Worm (Caenorhabditis elegans) whole organism, young adult: ENCODE data around the gene C52A10.3.

ENCODE experiments used
- C06A6.2 ChIP-seq: fragments of 200-800 bp; sonication (Bioruptor generic); conservative IDR thresholded peaks from 2 replicates; pipeline ENCODE4 v1.3.6; 2022; ENCODE audit warnings: missing genetic modification characterization, missing compliant biosample characterization
- F22D6.2 ChIP-seq: sonication (generic microtip); optimal IDR thresholded peaks from 2 replicates; lab custom pipeline; 2016; ENCODE audit warnings: mild to moderate bottlenecking, missing genetic modification characterization, missing compliant biosample characterization
- F52B5.7 ChIP-seq: sonication (generic microtip); optimal IDR thresholded peaks from 2 replicates; lab custom pipeline; 2016; ENCODE audit warnings: mild to moderate bottlenecking, missing genetic modification characterization, missing compliant biosample characterization
- F55B11.4 ChIP-seq: sonication (generic microtip); optimal IDR thresholded peaks from 2 replicates; lab custom pipeline; 2016; ENCODE audit warnings: missing compliant biosample characterization, missing genetic modification characterization, borderline replicate concordance; ENCODE audit not compliant: insufficient read depth
- F57C9.4 ChIP-seq: sonication (generic microtip); optimal IDR thresholded peaks from 2 replicates; lab custom pipeline; 2017; ENCODE audit warnings: mild to moderate bottlenecking, missing genetic modification characterization, missing compliant biosample characterization
- K11D2.4 ChIP-seq: fragments of 200-800 bp; sonication (Bioruptor generic); IDR thresholded peaks from 2 replicates; pipeline ENCODE4 v1.3.6; 2022; ENCODE audit warnings: missing genetic modification reagents, missing genetic modification characterization, missing compliant biosample characterization
- T07F8.4 ChIP-seq: sonication (generic microtip); optimal IDR thresholded peaks from 2 replicates; lab custom pipeline; 2016; ENCODE audit warnings: mild to moderate bottlenecking, missing genetic modification characterization, moderate library complexity, missing compliant biosample characterization
- aptf-2 ChIP-seq: fragments of 200-800 bp; sonication (Bioruptor generic); conservative IDR thresholded peaks from 2 replicates; pipeline ENCODE4 v1.3.6; 2022; ENCODE audit warnings: missing genetic modification reagents, missing genetic modification characterization, missing compliant biosample characterization
- attf-5 ChIP-seq: fragments of 200-800 bp; sonication (Bioruptor generic); optimal IDR thresholded peaks from 2 replicates; lab custom pipeline; 2018; ENCODE audit warnings: mild to moderate bottlenecking, missing genetic modification characterization, missing compliant biosample characterization
- attf-6 ChIP-seq: fragments of 200-800 bp; sonication (Bioruptor generic); IDR thresholded peaks from 2 replicates; pipeline ENCODE4 v1.3.6; 2022; ENCODE audit warnings: missing genetic modification reagents, missing genetic modification characterization, missing compliant biosample characterization
- bed-2 ChIP-seq: fragments of 200-800 bp; sonication (Bioruptor generic); IDR thresholded peaks from 2 replicates; pipeline ENCODE4 v1.3.6; 2022; ENCODE audit warnings: missing genetic modification reagents, missing genetic modification characterization, missing compliant biosample characterization
- die-1 ChIP-seq: sonication (generic microtip); optimal IDR thresholded peaks from 2 replicates; lab custom pipeline; 2016; ENCODE audit warnings: missing genotype, mild to moderate bottlenecking, missing genetic modification characterization, missing compliant biosample characterization
- dox-1 ChIP-seq: fragments of 200-800 bp; sonication (Bioruptor generic); IDR thresholded peaks from 2 replicates; pipeline ENCODE4 v1.3.6; 2022; ENCODE audit warnings: missing genetic modification reagents, missing genetic modification characterization, missing compliant biosample characterization
- egl-18 ChIP-seq: fragments of 200-800 bp; sonication (Bioruptor generic); IDR thresholded peaks from 2 replicates; pipeline ENCODE4 v1.3.6; 2022; ENCODE audit warnings: missing genetic modification reagents, missing genetic modification characterization, missing compliant biosample characterization
- egl-44 ChIP-seq: fragments of 200-800 bp; sonication (Bioruptor generic); IDR thresholded peaks from 2 replicates; pipeline ENCODE4 v1.3.6; 2022; ENCODE audit warnings: missing genetic modification reagents, missing genetic modification characterization, missing compliant biosample characterization
- egrh-3 ChIP-seq: fragments of 200-800 bp; sonication (Bioruptor generic); IDR thresholded peaks from 2 replicates; pipeline ENCODE4 v1.3.6; 2022; ENCODE audit warnings: missing genetic modification reagents, missing genetic modification characterization, missing compliant biosample characterization
- ets-4 ChIP-seq: fragments of 200-800 bp; sonication (Bioruptor generic); optimal IDR thresholded peaks from 2 replicates; lab custom pipeline; 2018; ENCODE audit warnings: mild to moderate bottlenecking, missing genetic modification characterization, missing compliant biosample characterization
- hsf-1 ChIP-seq: fragments of 200-800 bp; sonication (Bioruptor generic); IDR thresholded peaks from 2 replicates; pipeline ENCODE4 v1.3.6; 2022; ENCODE audit warnings: missing genetic modification reagents, missing genetic modification characterization, missing compliant biosample characterization
- let-526 ChIP-seq: fragments of 200-800 bp; sonication (Bioruptor generic); IDR thresholded peaks from 2 replicates; pipeline ENCODE4 v1.3.6; 2022; ENCODE audit warnings: missing genetic modification reagents, missing genetic modification characterization, missing compliant biosample characterization
- let-607 ChIP-seq, 2 experiments: fragments of 200-800 bp in 1 of 2; sonication (Bioruptor generic) in 1 of 2; sonication (generic microtip) in 1 of 2; optimal IDR thresholded peaks; 2 replicates each; lab custom pipeline; 2016 to 2018; ENCODE audit warnings: mild to moderate bottlenecking in 2 of 2, missing compliant biosample characterization in 2 of 2, missing genetic modification characterization in 2 of 2, moderate library complexity in 2 of 2, missing genotype in 1 of 2
- madf-3 ChIP-seq: fragments of 200-800 bp; sonication (Bioruptor generic); IDR thresholded peaks from 2 replicates; pipeline ENCODE4 v1.3.6; 2022; ENCODE audit warnings: missing genetic modification reagents, missing genetic modification characterization, missing compliant biosample characterization
- mcd-1 ChIP-seq: fragments of 200-800 bp; sonication (Bioruptor generic); IDR thresholded peaks from 2 replicates; pipeline ENCODE4 v1.3.6; 2022; ENCODE audit warnings: missing genetic modification reagents, missing genetic modification characterization, missing compliant biosample characterization
- nhr-179 ChIP-seq: sonication (generic microtip); optimal IDR thresholded peaks from 2 replicates; lab custom pipeline; 2016; ENCODE audit warnings: mild to moderate bottlenecking, missing genetic modification characterization, missing compliant biosample characterization
- pha-4 ChIP-seq: fragments of 150-350 bp; sonication (generic microtip); optimal IDR thresholded peaks from 2 replicates; lab custom pipeline; 2014; ENCODE audit warnings: missing biosample characterization, missing genetic modification reagents, missing genetic modification characterization
- repo-1 ChIP-seq: sonication (generic microtip); optimal IDR thresholded peaks from 2 replicates; lab custom pipeline; 2017; ENCODE audit warnings: mild to moderate bottlenecking, missing genetic modification characterization, missing compliant biosample characterization
- rpc-1 ChIP-seq, 2 experiments: fragments of 150-350 bp in 1 of 2; sonication (generic microtip) in 1 of 2; optimal IDR thresholded peaks; 2 replicates each; lab custom pipeline; 2014 to 2018; ENCODE audit warnings: missing biosample characterization in 1 of 2, missing genetic modification characterization in 1 of 2, missing genetic modification reagents in 1 of 2, missing genotype in 1 of 2
- sdz-38 ChIP-seq: sonication (generic microtip); optimal IDR thresholded peaks from 2 replicates; lab custom pipeline; 2016; ENCODE audit warnings: missing genotype, missing genetic modification characterization, missing compliant biosample characterization
- sea-2 ChIP-seq: fragments of 200-800 bp; sonication (Bioruptor generic); IDR thresholded peaks from 2 replicates; pipeline ENCODE4 v1.3.6; 2022; ENCODE audit warnings: missing genetic modification characterization, missing compliant biosample characterization
- snpc-3.4 ChIP-seq: sonication (generic microtip); optimal IDR thresholded peaks from 2 replicates; lab custom pipeline; 2017; ENCODE audit warnings: missing genetic modification characterization, mild to moderate bottlenecking, missing compliant biosample characterization, antibody characterized with exemption, moderate library complexity, missing genotype, missing genetic modification reagents
- tbx-9 ChIP-seq: sonication (generic microtip); optimal IDR thresholded peaks from 2 replicates; lab custom pipeline; 2016; ENCODE audit warnings: borderline replicate concordance, missing genetic modification characterization, inconsistent platforms, missing compliant biosample characterization
- tlf-1 ChIP-seq: fragments of 200-800 bp; sonication (Bioruptor generic); optimal IDR thresholded peaks from 2 replicates; lab custom pipeline; 2018; ENCODE audit warnings: mild to moderate bottlenecking, missing genetic modification characterization, missing compliant biosample characterization
- unc-130 ChIP-seq: sonication (generic microtip); optimal IDR thresholded peaks from 2 replicates; lab custom pipeline; 2016; ENCODE audit warnings: missing genetic modification reagents, missing genetic modification characterization, missing compliant biosample characterization
- ztf-28 ChIP-seq: fragments of 200-800 bp; sonication (Bioruptor generic); IDR thresholded peaks from 2 replicates; pipeline ENCODE4 v1.3.6; 2022; ENCODE audit warnings: missing genetic modification reagents, missing genetic modification characterization, missing compliant biosample characterization

C52A10.3 gene

ce11 chrV:5239404-5239803 lies at the start of gene C52A10.3:
Gene C52A10.3 (minus strand): TSS chrV:5239504.
- no peak for TF ChIP-seq F52B5.7 (tag; lab: Kevin White, UChicago)

DNA sequence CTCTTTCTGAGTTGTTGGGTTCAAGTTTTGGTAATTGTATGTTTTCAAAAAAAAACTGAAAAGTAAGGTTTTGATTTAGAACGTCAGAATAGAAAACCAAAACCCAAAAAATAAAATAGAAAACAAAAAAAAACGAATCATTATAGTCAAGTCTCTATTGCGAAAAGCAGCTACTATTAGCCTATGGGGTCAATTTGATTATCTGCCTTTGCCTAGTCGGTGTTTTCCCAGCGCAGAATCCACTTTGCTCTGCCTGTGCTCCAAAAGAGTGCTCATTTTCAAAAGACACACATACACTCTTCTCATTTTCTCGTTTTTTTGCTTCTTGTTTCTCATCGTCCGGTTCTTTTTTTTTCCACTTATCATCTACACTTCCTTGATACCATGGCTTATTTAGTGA lies 49.4 kb upstream of the C52A10.3 start:
- TF ChIP-seq egl-44 (GFP tag; lab: Robert Waterston, UW): no peak
- no peak for TF ChIP-seq ets-4 (GFP tag; lab: Kevin White, UChicago)
- no peak for TF ChIP-seq nhr-179 (tag; lab: Kevin White, UChicago)
- TF ChIP-seq bed-2 (GFP tag; lab: Robert Waterston, UW): no peak
- no peak for TF ChIP-seq F22D6.2 (tag; lab: Kevin White, UChicago)
- TF ChIP-seq attf-5 (GFP tag; lab: Kevin White, UChicago): no peak
- TF ChIP-seq F57C9.4 (tag; lab: Kevin White, UChicago): no peak
- no peak for TF ChIP-seq sdz-38 (tag; lab: Kevin White, UChicago)
- no peak for TF ChIP-seq egl-18
- TF ChIP-seq tlf-1 (GFP tag; lab: Kevin White, UChicago): no peak
- no peak for TF ChIP-seq snpc-3.4 (tag; lab: Kevin White, UChicago)
- no peak for TF ChIP-seq C06A6.2 (GFP tag; lab: Robert Waterston, UW)
- TF ChIP-seq K11D2.4 (GFP tag; lab: Robert Waterston, UW): no peak
- TF ChIP-seq die-1 (tag; lab: Kevin White, UChicago): no peak
- TF ChIP-seq repo-1 (tag; lab: Kevin White, UChicago): no peak
- TF ChIP-seq let-526 (GFP tag; lab: Robert Waterston, UW): no peak
- TF ChIP-seq unc-130 (GFP tag; lab: Kevin White, UChicago): no peak
- TF ChIP-seq F55B11.4 (tag; lab: Kevin White, UChicago): no peak
- TF ChIP-seq pha-4 (tag; lab: Kevin White, UChicago): no peak

- TF ChIP-seq rpc-1 (optimal IDR thresholded peaks at IDR 0.05; lab: Kevin White, UChicago) (no peak), rpc-1 (tag; optimal IDR thresholded peaks at IDR 0.05; lab: Kevin White, UChicago) (no peak), K11D2.4 (GFP tag; lab: Robert Waterston, UW) (no peak), aptf-2 (GFP tag; lab: Robert Waterston, UW) (no peak), madf-3 (GFP tag; lab: Robert Waterston, UW) (no peak), mcd-1 (no peak), let-607 (tag; optimal IDR thresholded peaks at IDR 0.05; lab: Kevin White, UChicago) (no peak), T07F8.4 (no peak), ztf-28 (GFP tag; lab: Robert Waterston, UW) (no peak), C06A6.2 (GFP tag; lab: Robert Waterston, UW) (no peak), attf-6 (GFP tag; lab: Robert Waterston, UW) (no peak), egrh-3 (no peak), dox-1 (GFP tag; lab: Robert Waterston, UW) (no peak), hsf-1 (GFP tag; lab: Robert Waterston, UW) (no peak), tbx-9 (tag; lab: Kevin White, UChicago) (no peak), sea-2 (GFP tag; lab: Robert Waterston, UW) (no peak)
Measured at ce11 chrV:5287273-5287672, 48.0 kb upstream of the C52A10.3 start, which contains the start of gene Y49G5A.1. Gene Y49G5A.1 (minus strand): TSS chrV:5287373.
